Fruit fly (Drosophila melanogaster) whole organism, embryonic: ENCODE data around the gene Eno.
A peak's percentile ranks its signal among the peaks of the same experiment; 100 is the strongest.

ENCODE experiments used
- CG11398 ChIP-seq: fragments of 200-800 bp; sonication (Bioruptor generic); optimal IDR thresholded peaks from 2 replicates; lab custom pipeline; 2016; ENCODE audit warnings: missing biosample characterization, missing genetic modification characterization
- CG11723 ChIP-seq: fragments of 200-800 bp; sonication (Bioruptor generic); optimal IDR thresholded peaks from 2 replicates; lab custom pipeline; 2017; ENCODE audit warnings: missing biosample characterization, mild to moderate bottlenecking, missing genetic modification characterization
- CG14860 ChIP-seq: fragments of 200-800 bp; sonication (Bioruptor generic); IDR thresholded peaks from 3 replicates; pipeline ENCODE4 v1.3.6; 2022; ENCODE audit warnings: missing biosample characterization, missing genetic modification characterization; ENCODE audit not compliant: partially characterized antibody
- CG1602 ChIP-seq: fragments of 200-800 bp; sonication (Bioruptor generic); optimal IDR thresholded peaks from 3 replicates; lab custom pipeline; 2016; ENCODE audit warnings: missing biosample characterization, missing genetic modification characterization
- CG17361 ChIP-seq: fragments of 200-800 bp; sonication (Bioruptor generic); IDR thresholded peaks from 3 replicates; pipeline ENCODE4 v1.3.6; 2022; ENCODE audit warnings: missing biosample characterization, missing genetic modification characterization
- CG17612 ChIP-seq: fragments of 200-800 bp; sonication (Bioruptor generic); IDR thresholded peaks from 2 replicates; pipeline ENCODE4 v1.3.6; 2022; ENCODE audit warnings: missing biosample characterization, missing genetic modification characterization
- CG18599 ChIP-seq: fragments of 200-800 bp; sonication (Bioruptor generic); optimal IDR thresholded peaks from 3 replicates; lab custom pipeline; 2017; ENCODE audit warnings: missing biosample characterization, missing genetic modification characterization, mild to moderate bottlenecking, moderate library complexity, missing genetic modification reagents
- CG2129 ChIP-seq: fragments of 200-800 bp; sonication (Bioruptor generic); IDR thresholded peaks from 2 replicates; pipeline ENCODE4 v1.3.6; 2022; ENCODE audit warnings: missing biosample characterization, missing genetic modification characterization; ENCODE audit not compliant: partially characterized antibody
- CG2712 ChIP-seq: fragments of 200-800 bp; optimal IDR thresholded peaks from 3 replicates; lab custom pipeline; 2019; ENCODE audit warnings: missing biosample characterization, mild to moderate bottlenecking, missing genetic modification characterization, moderate library complexity
- CG3838 ChIP-seq: fragments of 200-800 bp; sonication (Bioruptor generic); optimal IDR thresholded peaks from 3 replicates; lab custom pipeline; 2016; ENCODE audit warnings: missing biosample characterization, missing genetic modification characterization
- CG3847 ChIP-seq: fragments of 200-800 bp; sonication (Bioruptor generic); IDR thresholded peaks from 2 replicates; pipeline ENCODE4 v1.3.6; 2022; ENCODE audit warnings: missing biosample characterization, missing genetic modification characterization
- CG4404 ChIP-seq: fragments of 200-800 bp; sonication (Bioruptor generic); IDR thresholded peaks from 2 replicates; pipeline ENCODE4 v1.3.6; 2022; ENCODE audit warnings: missing biosample characterization, missing genetic modification characterization
- CG5180 ChIP-seq: fragments of 200-800 bp; sonication (Bioruptor generic); optimal IDR thresholded peaks from 3 replicates; lab custom pipeline; 2017; ENCODE audit warnings: missing biosample characterization, missing genetic modification characterization, mild to moderate bottlenecking, moderate library complexity, missing genetic modification reagents
- CG6683 ChIP-seq: fragments of 200-800 bp; sonication (Bioruptor generic); optimal IDR thresholded peaks from 2 replicates; lab custom pipeline; 2017; ENCODE audit warnings: missing biosample characterization, mild to moderate bottlenecking, missing genetic modification characterization, missing genetic modification reagents
- CG8290 ChIP-seq, 3 experiments: fragments of 200-800 bp; sonication (Bioruptor generic); optimal IDR thresholded peaks; 2 replicates each; lab custom pipeline; 2016 to 2019; ENCODE audit warnings: missing biosample characterization in 3 of 3, missing genetic modification characterization in 3 of 3, mild to moderate bottlenecking in 2 of 3, moderate library complexity in 1 of 3
- CG8765 ChIP-seq: fragments of 200-800 bp; sonication (Bioruptor generic); IDR thresholded peaks from 2 replicates; pipeline ENCODE4 v1.3.6; 2022; ENCODE audit warnings: missing biosample characterization, missing genetic modification characterization
- CG9797 ChIP-seq: fragments of 200-800 bp; sonication (Bioruptor generic); optimal IDR thresholded peaks from 3 replicates; lab custom pipeline; 2018; ENCODE audit warnings: missing biosample characterization, mild to moderate bottlenecking, missing genetic modification characterization
- CrebB ChIP-seq: fragments of 200-800 bp; sonication (Bioruptor generic); optimal IDR thresholded peaks from 3 replicates; lab custom pipeline; 2018; ENCODE audit warnings: missing biosample characterization, mild to moderate bottlenecking, missing genetic modification characterization
- Dad ChIP-seq: fragments of 200-800 bp; sonication (Bioruptor generic); optimal IDR thresholded peaks from 3 replicates; lab custom pipeline; 2016; ENCODE audit warnings: missing biosample characterization, missing genetic modification characterization
- Dip3 ChIP-seq: fragments of 200-800 bp; sonication (Bioruptor generic); optimal IDR thresholded peaks from 3 replicates; lab custom pipeline; 2016; ENCODE audit warnings: missing biosample characterization, missing genetic modification characterization
- Dll ChIP-seq: fragments of 200-800 bp; sonication (Bioruptor generic); IDR thresholded peaks from 4 replicates; pipeline ENCODE4 v1.3.6; 2022; ENCODE audit warnings: missing biosample characterization, missing genetic modification characterization; ENCODE audit not compliant: partially characterized antibody
- Ets65A ChIP-seq: fragments of 200-800 bp; sonication (Bioruptor generic); peaks from one replicate; lab custom pipeline; 2016; ENCODE audit warnings: missing biosample characterization, missing genetic modification characterization
- Hr51 ChIP-seq, 2 experiments: fragments of 200-800 bp; sonication (Bioruptor generic); optimal IDR thresholded peaks; 2 replicates in 1 of 2; 3 replicates in 1 of 2; lab custom pipeline; 2016 to 2018; ENCODE audit warnings: missing biosample characterization in 2 of 2, missing genetic modification characterization in 2 of 2, mild to moderate bottlenecking in 1 of 2, moderate library complexity in 1 of 2
- Hsf ChIP-seq: fragments of 200-800 bp; sonication (Bioruptor generic); optimal IDR thresholded peaks from 3 replicates; lab custom pipeline; 2016; ENCODE audit warnings: missing biosample characterization, missing genetic modification characterization
- Med ChIP-seq: fragments of 200-800 bp; sonication (Bioruptor generic); peaks from one replicate; lab custom pipeline; 2016; ENCODE audit warnings: missing biosample characterization, missing genetic modification characterization, mild to moderate bottlenecking, inconsistent platforms, moderate library complexity
- Myb ChIP-seq: fragments of 200-800 bp; sonication (Bioruptor generic); optimal IDR thresholded peaks from 2 replicates; lab custom pipeline; 2016; ENCODE audit warnings: missing biosample characterization, missing genetic modification characterization
- Nf-YA ChIP-seq: fragments of 200-800 bp; sonication (Bioruptor generic); IDR thresholded peaks from 2 replicates; pipeline ENCODE4 v1.3.6; 2022; ENCODE audit warnings: missing biosample characterization, missing genetic modification characterization
- Nf-YB ChIP-seq: fragments of 200-800 bp; sonication (Bioruptor generic); optimal IDR thresholded peaks from 3 replicates; lab custom pipeline; 2019; ENCODE audit warnings: missing biosample characterization, mild to moderate bottlenecking, missing genetic modification characterization, moderate library complexity
- Ravus ChIP-seq: fragments of 200-800 bp; sonication (Bioruptor generic); IDR thresholded peaks from 2 replicates; pipeline ENCODE4 v1.3.6; 2022; ENCODE audit warnings: missing biosample characterization, missing genetic modification characterization
- TFAM ChIP-seq: fragments of 200-800 bp; sonication (Bioruptor generic); optimal IDR thresholded peaks from 2 replicates; lab custom pipeline; 2017; ENCODE audit warnings: missing biosample characterization, missing genetic modification characterization, inconsistent platforms
- Xbp1 ChIP-seq: fragments of 200-800 bp; sonication (Bioruptor generic); optimal IDR thresholded peaks from 3 replicates; lab custom pipeline; 2016; ENCODE audit warnings: missing biosample characterization, mild to moderate bottlenecking, missing genetic modification characterization
- ac ChIP-seq: fragments of 200-800 bp; sonication (Bioruptor generic); optimal IDR thresholded peaks from 3 replicates; lab custom pipeline; 2017; ENCODE audit warnings: missing biosample characterization, mild to moderate bottlenecking, missing genetic modification characterization
- az2 ChIP-seq: fragments of 200-800 bp; sonication (Bioruptor generic); optimal IDR thresholded peaks from 3 replicates; lab custom pipeline; 2016; ENCODE audit warnings: missing biosample characterization, missing genetic modification characterization
- cad ChIP-seq: fragments of >200 bp; optimal IDR thresholded peaks from 2 replicates; lab custom pipeline; 2017; ENCODE audit warnings: missing biosample characterization, missing genetic modification characterization
- crc ChIP-seq: fragments of 200-800 bp; sonication (Bioruptor generic); optimal IDR thresholded peaks from 2 replicates; lab custom pipeline; 2016; ENCODE audit warnings: missing biosample characterization, missing genetic modification characterization
- croc ChIP-seq: fragments of 200-800 bp; sonication (Bioruptor generic); conservative IDR thresholded peaks from 3 replicates; pipeline ENCODE4 v1.3.6; 2022; ENCODE audit warnings: missing biosample characterization, missing genetic modification characterization
- crol ChIP-seq: fragments of 200-800 bp; sonication (Bioruptor generic); IDR thresholded peaks from 2 replicates; pipeline ENCODE4 v1.3.6; 2022; ENCODE audit warnings: missing biosample characterization, missing genetic modification characterization
- dysf ChIP-seq: fragments of 200-800 bp; sonication (Bioruptor generic); IDR thresholded peaks from 3 replicates; pipeline ENCODE4 v1.3.6; 2022; ENCODE audit warnings: missing biosample characterization, missing genetic modification characterization
- en ChIP-seq: fragments of 200-800 bp; sonication (Bioruptor generic); optimal IDR thresholded peaks from 2 replicates; lab custom pipeline; 2016; ENCODE audit warnings: missing biosample characterization, missing genetic modification characterization
- esg ChIP-seq: fragments of 200-800 bp; sonication (Bioruptor generic); conservative IDR thresholded peaks from 2 replicates; pipeline ENCODE4 v1.3.6; 2022; ENCODE audit warnings: missing biosample characterization, missing genetic modification characterization
- fd102C ChIP-seq: fragments of 200-800 bp; sonication (Bioruptor generic); optimal IDR thresholded peaks from 2 replicates; lab custom pipeline; 2018; ENCODE audit warnings: missing biosample characterization, mild to moderate bottlenecking, missing genetic modification characterization, moderate library complexity
- gt ChIP-seq: fragments of 200-800 bp; sonication (Bioruptor generic); IDR thresholded peaks from 2 replicates; pipeline ENCODE4 v1.3.6; 2022; ENCODE audit warnings: missing biosample characterization, missing genetic modification characterization
- psq ChIP-seq: fragments of 200-800 bp; sonication (Bioruptor generic); optimal IDR thresholded peaks from 2 replicates; lab custom pipeline; 2017; ENCODE audit warnings: missing biosample characterization, missing genetic modification characterization
- ranshi ChIP-seq: fragments of 200-800 bp; sonication (Bioruptor generic); IDR thresholded peaks from 2 replicates; pipeline ENCODE4 v1.3.6; 2022; ENCODE audit warnings: missing biosample characterization, missing genetic modification characterization
- salm ChIP-seq: fragments of 200-800 bp; sonication (Bioruptor generic); optimal IDR thresholded peaks from 2 replicates; lab custom pipeline; 2018; ENCODE audit warnings: missing biosample characterization, mild to moderate bottlenecking, missing genetic modification characterization
- sc ChIP-seq, 3 experiments: fragments of >200 bp in 2 of 3; fragments of 200-800 bp in 1 of 3; sonication (Bioruptor generic) in 1 of 3; optimal IDR thresholded peaks; 2 replicates in 2 of 3; 3 replicates in 1 of 3; lab custom pipeline; 2017; ENCODE audit warnings: mild to moderate bottlenecking in 1 of 3, missing biosample characterization in 1 of 3, missing genetic modification characterization in 1 of 3, missing genetic modification reagents in 1 of 3
- shn ChIP-seq: fragments of 200-800 bp; sonication (Bioruptor generic); optimal IDR thresholded peaks from 3 replicates; lab custom pipeline; 2016; ENCODE audit warnings: missing biosample characterization, missing genetic modification characterization
- ssp ChIP-seq: fragments of 200-800 bp; sonication (Bioruptor generic); IDR thresholded peaks from 2 replicates; pipeline ENCODE4 v1.3.6; 2022; ENCODE audit warnings: missing biosample characterization, missing genetic modification characterization
- vnd ChIP-seq: fragments of 200-800 bp; sonication (Bioruptor generic); IDR thresholded peaks from 3 replicates; pipeline ENCODE4 v1.3.6; 2022; ENCODE audit warnings: missing biosample characterization, missing genetic modification characterization; ENCODE audit not compliant: partially characterized antibody
- zfh2 ChIP-seq: fragments of 200-800 bp; sonication (Bioruptor generic); optimal IDR thresholded peaks from 2 replicates; lab custom pipeline; 2016; ENCODE audit warnings: missing biosample characterization, missing genetic modification characterization

Eno gene

DNA sequence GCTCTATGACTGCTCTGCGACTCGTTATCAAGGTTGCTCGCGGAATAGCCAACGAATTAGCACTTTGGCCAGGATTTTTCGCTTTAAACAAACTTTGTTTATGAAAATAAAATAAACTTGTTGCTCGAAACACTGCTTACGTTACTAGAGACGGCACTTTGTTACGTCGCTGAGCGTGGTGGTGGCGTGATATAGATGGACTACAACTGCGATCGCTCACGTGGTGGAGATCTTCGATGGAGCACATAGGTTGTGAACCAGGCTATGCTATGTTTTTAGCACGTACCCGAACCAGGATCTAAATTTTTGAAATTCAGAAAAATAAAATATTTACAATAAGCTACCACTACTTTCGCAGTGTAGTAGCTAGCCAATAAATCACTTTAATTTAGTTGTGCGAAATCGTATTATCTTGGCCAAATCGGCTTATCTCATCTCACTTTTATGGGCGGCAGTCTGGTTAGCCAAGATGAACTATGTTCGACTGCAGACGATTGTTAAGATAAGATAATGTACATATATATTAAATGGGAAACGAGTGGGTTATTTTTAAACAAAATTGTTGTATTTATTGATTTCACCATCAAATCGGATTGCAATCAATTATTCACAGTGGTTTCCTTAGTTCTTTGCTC is 13.6 kb downstream of the Eno start, which contains the start of gene frtz (continued):
- TF ChIP-seq crol (GFP tag; lab: Robert Waterston, UW) (no peak), croc (GFP tag; lab: Robert Waterston, UW) (no peak), CG4404 (no peak), CG1602 (no peak), CG6683 (GFP tag; lab: Kevin White, UChicago) (no peak), CG3847 (GFP tag; lab: Robert Waterston, UW) (peak; percentile 19; the same call in 1 of the 2 replicates), CG9797 (GFP tag; lab: Kevin White, UChicago) (peak; percentile 55), en (GFP tag; lab: Kevin White, UChicago) (no peak), dysf (GFP tag; lab: Robert Waterston, UW) (no peak), fd102C (GFP tag; lab: Kevin White, UChicago) (no peak), Ets65A (GFP tag; lab: Kevin White, UChicago) (peak; percentile 22), CG18599 (no peak), CG17361 (GFP tag; lab: Robert Waterston, UW) (no peak), Xbp1 (GFP tag; lab: Kevin White, UChicago) (no peak), CG3838 (GFP tag; lab: Kevin White, UChicago) (no peak), az2 (GFP tag; lab: Kevin White, UChicago) (no peak), gt (GFP tag; lab: Robert Waterston, UW) (no peak), CG8290 (GFP tag; optimal IDR thresholded peaks at IDR 0.05; lab: Kevin White, UChicago) (no peak), CG8290 (tag; optimal IDR thresholded peaks at IDR 0.05; lab: Kevin White, UChicago) (no peak), Dip3 (GFP tag; lab: Kevin White, UChicago) (peak; percentile 33), CG11398 (no peak), Nf-YB (no peak), CG5180 (GFP tag; lab: Kevin White, UChicago) (no peak), Hsf (no peak), CG2712 (peak; percentile 6), CG17612 (GFP tag; lab: Robert Waterston, UW) (no peak), Med (GFP tag; lab: Kevin White, UChicago) (peak; percentile 88), CG8765 (no peak), Dad (no peak), zfh2 (GFP tag; lab: Kevin White, UChicago) (no peak), CG11723 (no peak), salm (tag; lab: Kevin White, UChicago) (no peak), cad (GFP tag; lab: Kevin White, UChicago) (no peak), Dll (GFP tag; lab: Robert Waterston, UW) (peak; percentile 80), CG2129 (GFP tag; lab: Robert Waterston, UW) (peak; percentile 42; the same call in 1 of the 2 replicates), Myb (GFP tag; lab: Kevin White, UChicago) (peak; percentile 31), psq (GFP tag; lab: Kevin White, UChicago) (no peak), ranshi (no peak), crc (GFP tag; lab: Kevin White, UChicago) (no peak), Nf-YA (no peak), CG14860 (GFP tag; lab: Robert Waterston, UW) (peak; percentile 59; the same call in 2 of the 3 replicates), sc (optimal IDR thresholded peaks at IDR 0.05; lab: Kevin White, UChicago) (no peak), sc (GFP tag; optimal IDR thresholded peaks at IDR 0.05; lab: Kevin White, UChicago) (no peak), shn (GFP tag; lab: Kevin White, UChicago) (no peak), vnd (GFP tag; lab: Robert Waterston, UW) (peak; percentile 68), esg (GFP tag; lab: Robert Waterston, UW) (no peak), ssp (GFP tag; lab: Robert Waterston, UW) (no peak), TFAM (GFP tag; lab: Kevin White, UChicago) (no peak), CrebB (tag; lab: Kevin White, UChicago) (no peak), Hr51 (GFP tag; optimal IDR thresholded peaks at IDR 0.05; lab: Kevin White, UChicago) (peak in 1 of 2 experiments; percentile 15), ac (GFP tag; lab: Kevin White, UChicago) (no peak), Ravus (no peak)
